Fruit fly (Drosophila melanogaster): Measurements from ENCODE around the gene Pitslre.
A peak's percentile ranks its signal among the peaks of the same experiment; 100 is the strongest.

Gene Pitslre

dm6 chr3L:20800208-20800607, 28.9 kb downstream of the Pitslre start, which contains the start of gene Spc105R (continued):
- TF ChIP-seq cato (GFP tag; optimal IDR thresholded peaks at IDR 0.05; ENCODE audit: borderline replicate concordance) (no peak), Dp (GFP tag; optimal IDR thresholded peaks at IDR 0.05) (peak; percentile 86), CG18011 (GFP tag; optimal IDR thresholded peaks at IDR 0.05) (no peak), HmgD (GFP tag; optimal IDR thresholded peaks at IDR 0.05) (no peak), CG6813 (GFP tag; optimal IDR thresholded peaks at IDR 0.05) (no peak), maf-S (GFP tag; optimal IDR thresholded peaks at IDR 0.05) (no peak), stwl (tag; optimal IDR thresholded peaks at IDR 0.05) (peak; percentile 47), CG9609 (GFP tag; optimal IDR thresholded peaks at IDR 0.05) (no peak), zf30C (GFP tag; optimal IDR thresholded peaks at IDR 0.05) (no peak), tap (tag; optimal IDR thresholded peaks at IDR 0.05) (no peak), Nf-YA (GFP tag; IDR thresholded peaks at IDR 0.05) (no peak), kah (GFP tag; optimal IDR thresholded peaks at IDR 0.05) (no peak), CTCF (GFP tag; optimal IDR thresholded peaks at IDR 0.05) (peak; percentile 46), nerfin-1 (tag; optimal IDR thresholded peaks at IDR 0.05) (no peak), chif (GFP tag; optimal IDR thresholded peaks at IDR 0.05) (no peak), CG11695 (GFP tag; IDR thresholded peaks at IDR 0.05) (no peak), NK7.1 (GFP tag; optimal IDR thresholded peaks at IDR 0.05) (no peak), CG1792 (GFP tag; optimal IDR thresholded peaks at IDR 0.05) (no peak), CG11560 (tag; IDR thresholded peaks at IDR 0.05) (no peak), CG5180 (GFP tag; optimal IDR thresholded peaks at IDR 0.05) (no peak), Atf6 (GFP tag; IDR thresholded peaks at IDR 0.05) (no peak), odd (GFP tag; optimal IDR thresholded peaks at IDR 0.05) (no peak), pros (GFP tag; optimal IDR thresholded peaks at IDR 0.05) (no peak), insv (GFP tag; optimal IDR thresholded peaks at IDR 0.05) (peak in 1 of 2 experiments; percentile 80), CG1832 (GFP tag; optimal IDR thresholded peaks at IDR 0.05) (no peak), CG17361 (GFP tag; IDR thresholded peaks at IDR 0.05) (no peak), CG10979 (tag; optimal IDR thresholded peaks at IDR 0.05) (no peak), CG17359 (tag; optimal IDR thresholded peaks at IDR 0.05) (no peak), CG1603 (tag; optimal IDR thresholded peaks at IDR 0.05) (peak; percentile 80), CG12942 (GFP tag; optimal IDR thresholded peaks at IDR 0.05) (no peak), HHEX (GFP tag; optimal IDR thresholded peaks at IDR 0.05) (no peak), tup (GFP tag; optimal IDR thresholded peaks at IDR 0.05) (no peak), klu (GFP tag; IDR thresholded peaks at IDR 0.05) (no peak), CG10431 (GFP tag; optimal IDR thresholded peaks at IDR 0.05) (no peak), CG10274 (GFP tag; optimal IDR thresholded peaks at IDR 0.05) (no peak), NfI (GFP tag; optimal IDR thresholded peaks at IDR 0.05) (no peak), Asciz (GFP tag; optimal IDR thresholded peaks at IDR 0.05) (no peak), CG43689 (GFP tag; IDR thresholded peaks at IDR 0.05) (no peak), slou (GFP tag; optimal IDR thresholded peaks at IDR 0.05) (no peak), Stat92E (GFP tag; optimal IDR thresholded peaks at IDR 0.05) (peak in 1 of 3 experiments; percentile 9), zfh1 (GFP tag; IDR thresholded peaks at IDR 0.05) (no peak), Lhr (GFP tag; optimal IDR thresholded peaks at IDR 0.05) (peak; percentile 96), CG33557 (GFP tag; optimal IDR thresholded peaks at IDR 0.05) (no peak), lov (optimal IDR thresholded peaks at IDR 0.05) (no peak), lov (GFP tag; IDR thresholded peaks at IDR 0.05) (no peak), CG2875 (GFP tag; optimal IDR thresholded peaks at IDR 0.05) (no peak), wek (GFP tag; optimal IDR thresholded peaks at IDR 0.05) (no peak), CG13296 (GFP tag; optimal IDR thresholded peaks at IDR 0.05) (no peak), stc (GFP tag; IDR thresholded peaks at IDR 0.05) (no peak), Dref (GFP tag; IDR thresholded peaks at IDR 0.05) (no peak), Oaz (GFP tag; IDR thresholded peaks at IDR 0.05) (no peak), nmo (GFP tag; optimal IDR thresholded peaks at IDR 0.05) (peak; percentile 31)

All from whole organism, embryonic.